Worm (Caenorhabditis elegans): Measurements from ENCODE around the gene nxf-2.

Gene nxf-2

DNA sequence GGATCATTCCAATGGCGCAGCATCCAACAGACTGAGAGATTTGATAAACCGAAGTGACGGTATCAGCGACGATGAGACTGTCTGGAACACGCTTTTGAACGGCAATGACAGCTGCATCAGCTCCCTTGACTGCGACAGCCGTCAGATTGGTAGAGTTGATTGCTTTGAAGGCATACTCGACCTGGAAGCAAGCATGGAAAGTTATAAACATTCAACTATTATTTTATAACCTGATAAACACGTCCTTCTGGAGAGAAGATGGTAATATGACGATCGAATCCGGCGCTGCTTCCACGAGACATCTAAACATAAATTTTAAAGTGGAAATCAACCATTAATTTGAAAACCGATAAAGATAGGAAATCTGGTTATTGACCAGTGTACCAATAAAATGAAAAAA, 4.7 kb upstream of the nxf-2 start, which contains the start of gene pas-1:
pas-1 (minus strand) TSS at position 302 of the 400 bp plus-strand sequence.
- no peak for TF ChIP-seq nhr-11 (tag; optimal IDR thresholded peaks at IDR 0.05)
- TF ChIP-seq aly-2 (tag; optimal IDR thresholded peaks at IDR 0.05) = no peak
- TF ChIP-seq C34F6.9 (tag; optimal IDR thresholded peaks at IDR 0.05) = no peak
- no peak for TF ChIP-seq R02D3.7 (tag; optimal IDR thresholded peaks at IDR 0.05)
- no peak for TF ChIP-seq skn-1 (tag; optimal IDR thresholded peaks at IDR 0.05)
- no peak for TF ChIP-seq ZK546.5 (tag; optimal IDR thresholded peaks at IDR 0.05)
- no peak for TF ChIP-seq sma-3 (GFP tag; optimal IDR thresholded peaks at IDR 0.05)

DNA sequence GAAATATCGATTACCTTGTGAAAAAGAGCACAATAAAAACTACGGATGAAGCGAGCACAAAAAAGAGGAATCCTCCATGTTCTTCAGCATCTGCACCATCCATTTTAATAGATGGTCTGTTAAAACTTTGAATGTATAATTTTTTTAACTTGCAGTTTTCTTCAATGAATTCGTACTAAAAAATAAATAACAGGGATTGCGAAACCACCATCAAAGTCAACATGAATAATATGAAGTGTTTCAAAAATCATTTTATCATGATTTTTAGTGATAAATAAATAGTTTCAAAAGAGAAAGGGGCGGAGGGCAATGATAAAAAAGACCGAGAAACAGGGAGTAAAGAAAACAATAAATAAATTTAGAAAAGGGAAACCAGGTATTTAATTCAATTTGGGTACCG, 3.7 kb upstream of the nxf-2 start, which contains the start of gene dhs-22:
dhs-22 (minus strand) TSS at position 116 of the 400 bp plus-strand sequence.
- no peak for TF ChIP-seq unc-55 (GFP tag; optimal IDR thresholded peaks at IDR 0.05)
- TF ChIP-seq ama-1 (optimal IDR thresholded peaks at IDR 0.05) = no peak

DNA sequence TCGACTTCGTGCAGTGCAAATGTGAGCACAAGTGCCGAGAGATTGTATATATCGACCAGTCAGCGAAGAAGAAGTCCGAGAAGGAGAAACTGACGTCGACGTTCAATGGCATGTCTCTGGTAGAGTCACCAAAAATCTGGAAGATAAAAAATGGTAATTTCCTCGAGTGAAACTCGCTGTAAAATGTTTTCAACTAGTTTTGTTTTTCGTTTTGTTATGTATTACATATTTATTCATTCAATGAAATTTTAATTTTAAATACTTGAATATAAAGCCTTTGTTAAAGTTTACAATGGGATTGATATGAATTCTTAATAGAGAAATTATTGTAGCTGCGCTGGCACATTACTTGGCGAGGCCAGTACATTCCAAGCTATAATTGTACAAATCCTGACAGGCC, 2.2 kb upstream of the nxf-2 start:
- no peak for TF ChIP-seq ceh-16 (tag; optimal IDR thresholded peaks at IDR 0.05)
- no peak for TF ChIP-seq nhr-10 (tag; optimal IDR thresholded peaks at IDR 0.05)
- no peak for TF ChIP-seq crh-2 (tag; optimal IDR thresholded peaks at IDR 0.05)
- no peak for TF ChIP-seq unc-39 (tag; optimal IDR thresholded peaks at IDR 0.05)
- TF ChIP-seq ztf-11 (tag; optimal IDR thresholded peaks at IDR 0.05) = no peak
- TF ChIP-seq lin-39 (tag; optimal IDR thresholded peaks at IDR 0.05) = no peak
- TF ChIP-seq sma-9 (GFP tag; optimal IDR thresholded peaks at IDR 0.05) = no peak
- TF ChIP-seq sma-9 (tag; optimal IDR thresholded peaks at IDR 0.05) = no peak
- no peak for TF ChIP-seq Y55F3AM.14 (GFP tag; optimal IDR thresholded peaks at IDR 0.05)
- TF ChIP-seq R02D3.7 (tag; optimal IDR thresholded peaks at IDR 0.05) = no peak

DNA sequence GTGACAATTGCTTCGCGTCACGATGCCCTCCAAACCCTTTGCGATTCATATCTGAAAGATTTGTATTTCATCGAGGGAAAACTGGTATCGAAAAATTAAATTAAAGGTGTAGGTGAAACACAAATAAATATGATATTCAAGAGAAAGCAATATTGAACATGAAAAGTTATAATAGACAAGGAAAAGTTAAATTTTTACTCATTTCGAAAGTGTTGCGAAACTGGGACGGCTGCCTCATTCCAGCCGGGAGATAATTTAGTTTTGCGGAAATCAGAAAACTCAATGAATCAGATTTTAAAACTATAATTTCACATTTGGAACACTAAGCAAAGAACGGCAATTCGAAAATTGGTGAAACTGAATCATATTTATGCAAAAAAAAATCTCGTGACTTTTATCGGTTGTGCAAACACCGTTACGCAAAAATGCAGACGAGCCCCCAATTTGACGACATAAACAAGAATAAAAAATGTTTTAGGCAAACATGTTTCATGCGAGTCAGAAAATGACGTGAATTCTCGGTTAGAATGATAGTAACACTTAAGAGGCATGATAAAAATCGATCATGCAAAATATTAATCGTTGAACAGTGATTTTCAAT, 2.6 kb downstream of the nxf-2 start, which contains the start of the genes nxf-1 and C15H11.11:
nxf-1 (minus strand) TSS at position 51 of the 601 bp plus-strand sequence.
C15H11.11 (plus strand) TSS at position 536 of the 601 bp plus-strand sequence.
- TF ChIP-seq C34F6.9 (tag; optimal IDR thresholded peaks at IDR 0.05) = peak; percentile 84
- TF ChIP-seq elt-3 (tag; optimal IDR thresholded peaks at IDR 0.05) = no peak
- no peak for TF ChIP-seq nhr-12 (tag; optimal IDR thresholded peaks at IDR 0.05)
- TF ChIP-seq nhr-23 (tag; optimal IDR thresholded peaks at IDR 0.05) = no peak
- TF ChIP-seq sma-9 (GFP tag; optimal IDR thresholded peaks at IDR 0.05) = peak; percentile 71
- no peak for TF ChIP-seq sma-9 (tag; optimal IDR thresholded peaks at IDR 0.05)
- TF ChIP-seq ama-1 (optimal IDR thresholded peaks at IDR 0.05) = peak; percentile 70
- no peak for TF ChIP-seq nhr-77 (tag; optimal IDR thresholded peaks at IDR 0.05)
- TF ChIP-seq nhr-21 (tag; optimal IDR thresholded peaks at IDR 0.05) = peak; percentile 36
- no peak for TF ChIP-seq nhr-10 (tag; optimal IDR thresholded peaks at IDR 0.05)
- no peak for TF ChIP-seq nhr-6 (tag; optimal IDR thresholded peaks at IDR 0.05)
- TF ChIP-seq ZK546.5 (tag; optimal IDR thresholded peaks at IDR 0.05) = no peak
- TF ChIP-seq mab-5 (tag; optimal IDR thresholded peaks at IDR 0.05) = no peak
- no peak for TF ChIP-seq lin-11 (tag; optimal IDR thresholded peaks at IDR 0.05)
- TF ChIP-seq ztf-4 (tag; optimal IDR thresholded peaks at IDR 0.05) = no peak
- peak; percentile 83 for TF ChIP-seq crh-2 (tag; optimal IDR thresholded peaks at IDR 0.05)
- TF ChIP-seq lin-13 (GFP tag; optimal IDR thresholded peaks at IDR 0.05) = peak; percentile 47
- no peak for TF ChIP-seq unc-62 (GFP tag; optimal IDR thresholded peaks at IDR 0.05)
- TF ChIP-seq unc-55 (GFP tag; optimal IDR thresholded peaks at IDR 0.05) = peak; percentile 70
- TF ChIP-seq ceh-82 (tag; optimal IDR thresholded peaks at IDR 0.05) = no peak
- TF ChIP-seq snpc-4 (tag; optimal IDR thresholded peaks at IDR 0.05) = peak; percentile 19
- peak; percentile 71 to 88 for TF ChIP-seq lsy-2 (tag; optimal IDR thresholded peaks at IDR 0.05)
- peak; percentile 60 for TF ChIP-seq F13H6.1 (tag; optimal IDR thresholded peaks at IDR 0.05)
- TF ChIP-seq fos-1 (tag; optimal IDR thresholded peaks at IDR 0.05) = peak; percentile 90
- TF ChIP-seq zag-1 (tag; optimal IDR thresholded peaks at IDR 0.05) = no peak
- TF ChIP-seq nhr-11 (tag; optimal IDR thresholded peaks at IDR 0.05) = no peak
- peak in 1 of 2 experiments; percentile 43 for TF ChIP-seq mdl-1 (tag; optimal IDR thresholded peaks at IDR 0.05)
- TF ChIP-seq lin-39 (tag; optimal IDR thresholded peaks at IDR 0.05) = no peak
- TF ChIP-seq R02D3.7 (tag; optimal IDR thresholded peaks at IDR 0.05) = no peak
- no peak for TF ChIP-seq blmp-1 (tag; optimal IDR thresholded peaks at IDR 0.05; ENCODE audit: insufficient read depth)
- peak; percentile 61 for TF ChIP-seq nhr-129 (tag; optimal IDR thresholded peaks at IDR 0.05)
- no peak for TF ChIP-seq nhr-237 (tag; optimal IDR thresholded peaks at IDR 0.05)
- TF ChIP-seq skn-1 (tag; optimal IDR thresholded peaks at IDR 0.05) = no peak
- TF ChIP-seq ztf-11 (tag; optimal IDR thresholded peaks at IDR 0.05) = no peak
- peak; percentile 81 for TF ChIP-seq gmeb-1 (tag; optimal IDR thresholded peaks at IDR 0.05)
- TF ChIP-seq ztf-1 (GFP tag; conservative IDR thresholded peaks at IDR 0.05) = no peak
- TF ChIP-seq alr-1 (tag; optimal IDR thresholded peaks at IDR 0.05) = no peak
- no peak for TF ChIP-seq mbf-1 (tag; optimal IDR thresholded peaks at IDR 0.05)
- TF ChIP-seq elt-1 (tag; optimal IDR thresholded peaks at IDR 0.05) = no peak
- TF ChIP-seq aly-2 (tag; optimal IDR thresholded peaks at IDR 0.05) = no peak
- no peak for TF ChIP-seq egl-27 (tag; optimal IDR thresholded peaks at IDR 0.05)
- TF ChIP-seq ceh-16 (tag; optimal IDR thresholded peaks at IDR 0.05) = no peak
- no peak for TF ChIP-seq dmd-4 (tag; optimal IDR thresholded peaks at IDR 0.05)

Measured in whole organism, L2 larva.